Worm (Caenorhabditis elegans) whole organism, L4 larva: ENCODE data around the gene C47G2.3.
A peak's percentile ranks its signal among the peaks of the same experiment; 100 is the strongest.

Source experiments
- F10B5.3 ChIP-seq: sonication (generic microtip); optimal IDR thresholded peaks from 2 replicates; lab custom pipeline; 2016; ENCODE audit warnings: mild to moderate bottlenecking, missing genetic modification characterization, missing compliant biosample characterization
- F44E2.7 ChIP-seq: fragments of 200-800 bp; sonication (Bioruptor generic); IDR thresholded peaks from 2 replicates; pipeline ENCODE4 v2.1.2; 2022; ENCODE audit warnings: missing genetic modification characterization, missing compliant biosample characterization
- T20F7.1 ChIP-seq: fragments of 200-800 bp; sonication (Bioruptor generic); optimal IDR thresholded peaks from 2 replicates; lab custom pipeline; 2018; ENCODE audit warnings: mild to moderate bottlenecking, missing genetic modification characterization, missing compliant biosample characterization
- T26A8.4 ChIP-seq: fragments of 200-800 bp; sonication (Bioruptor generic); IDR thresholded peaks from 2 replicates; pipeline ENCODE4 v1.3.6; 2022; ENCODE audit warnings: missing genetic modification characterization, missing compliant biosample characterization
- Y48G9A.11 ChIP-seq: fragments of 200-800 bp; sonication (Bioruptor generic); IDR thresholded peaks from 2 replicates; pipeline ENCODE4 v1.3.6; 2022; ENCODE audit warnings: missing genetic modification reagents, missing genetic modification characterization, missing compliant biosample characterization
- Y75B8A.6 ChIP-seq: fragments of 200-800 bp; sonication (Bioruptor generic); IDR thresholded peaks from 2 replicates; pipeline ENCODE4 v1.3.6; 2022; ENCODE audit warnings: missing genetic modification reagents, missing genetic modification characterization, missing compliant biosample characterization
- ZK337.2 ChIP-seq: fragments of 200-800 bp; sonication (Bioruptor generic); IDR thresholded peaks from 2 replicates; pipeline ENCODE4 v1.3.6; 2022; ENCODE audit warnings: missing genetic modification reagents, missing genetic modification characterization, missing compliant biosample characterization
- ama-1 ChIP-seq: fragments of 150-350 bp; optimal IDR thresholded peaks from 2 replicates; lab custom pipeline; 2014; ENCODE audit warnings: inconsistent platforms, mixed read lengths
- attf-4 ChIP-seq: sonication (generic microtip); optimal IDR thresholded peaks from 3 replicates; lab custom pipeline; 2017; ENCODE audit warnings: missing biosample characterization, missing genetic modification characterization
- ceh-20 ChIP-seq: fragments of 200-800 bp; sonication (Bioruptor generic); IDR thresholded peaks from 2 replicates; pipeline ENCODE4 v1.3.6; 2022; ENCODE audit warnings: missing genetic modification reagents, missing genetic modification characterization, missing compliant biosample characterization
- ceh-44 ChIP-seq: fragments of 200-800 bp; sonication (Bioruptor generic); IDR thresholded peaks from 2 replicates; pipeline ENCODE4 v1.3.6; 2022; ENCODE audit warnings: missing genetic modification reagents, missing genetic modification characterization, missing compliant biosample characterization
- ceh-62 ChIP-seq: sonication (generic microtip); optimal IDR thresholded peaks from 2 replicates; lab custom pipeline; 2017; ENCODE audit warnings: missing biosample characterization, missing genetic modification characterization
- ces-1 ChIP-seq: fragments of 150-350 bp; sonication (generic microtip); optimal IDR thresholded peaks from 4 replicates; lab custom pipeline; 2014; ENCODE audit warnings: missing biosample characterization, missing genetic modification reagents, missing genetic modification characterization
- cey-2 ChIP-seq: sonication (generic microtip); optimal IDR thresholded peaks from 3 replicates; lab custom pipeline; 2017; ENCODE audit warnings: missing genetic modification characterization, mild to moderate bottlenecking, missing compliant biosample characterization, antibody characterized with exemption, borderline replicate concordance; ENCODE audit not compliant: insufficient read depth
- daf-8 ChIP-seq: fragments of 200-800 bp; sonication (Bioruptor generic); IDR thresholded peaks from 2 replicates; pipeline ENCODE4 v1.3.6; 2022; ENCODE audit warnings: missing genetic modification characterization, missing compliant biosample characterization
- dmd-6 ChIP-seq: fragments of 200-800 bp; sonication (Bioruptor generic); IDR thresholded peaks from 2 replicates; pipeline ENCODE4 v1.3.6; 2022; ENCODE audit warnings: missing genetic modification reagents, missing genetic modification characterization, missing compliant biosample characterization
- dmd-8 ChIP-seq: fragments of 200-800 bp; sonication (Bioruptor generic); IDR thresholded peaks from 2 replicates; pipeline ENCODE4 v1.3.6; 2022; ENCODE audit warnings: missing genetic modification characterization, missing compliant biosample characterization
- dmd-9 ChIP-seq: fragments of 200-800 bp; sonication (Bioruptor generic); IDR thresholded peaks from 2 replicates; pipeline ENCODE4 v1.3.6; 2022; ENCODE audit warnings: missing genetic modification reagents, missing genetic modification characterization, missing compliant biosample characterization
- fkh-10 ChIP-seq: fragments of 150-350 bp; optimal IDR thresholded peaks from 2 replicates; lab custom pipeline; 2014; ENCODE audit warnings: missing biosample characterization, missing genetic modification reagents, missing genetic modification characterization
- hif-1 ChIP-seq, 2 experiments: sonication (generic microtip); optimal IDR thresholded peaks; 2 replicates each; lab custom pipeline; 2016 to 2017; ENCODE audit warnings: missing compliant biosample characterization in 2 of 2, missing genetic modification characterization in 2 of 2, missing genetic modification reagents in 2 of 2, missing genotype in 2 of 2, mild to moderate bottlenecking in 1 of 2
- hlh-30 ChIP-seq: sonication (generic microtip); optimal IDR thresholded peaks from 2 replicates; lab custom pipeline; 2017; ENCODE audit warnings: antibody characterized with exemption, mild to moderate bottlenecking, missing genetic modification characterization, missing compliant biosample characterization; ENCODE audit not compliant: insufficient read depth
- lin-15B ChIP-seq: fragments of 150-350 bp; sonication (generic microtip); optimal IDR thresholded peaks from 3 replicates; lab custom pipeline; 2014; ENCODE audit warnings: missing biosample characterization, missing genetic modification characterization
- lin-39 ChIP-seq: fragments of 150-350 bp; optimal IDR thresholded peaks from 2 replicates; lab custom pipeline; 2014; ENCODE audit warnings: missing biosample characterization, missing genetic modification reagents, missing genetic modification characterization
- lsy-2 ChIP-seq, 2 experiments: fragments of 150-350 bp in 1 of 2; sonication (generic microtip) in 1 of 2; optimal IDR thresholded peaks; 2 replicates each; lab custom pipeline; 2014 to 2017; ENCODE audit warnings: missing biosample characterization in 2 of 2, missing genetic modification characterization in 2 of 2
- madf-9 ChIP-seq: fragments of 200-800 bp; sonication (Bioruptor generic); conservative IDR thresholded peaks from 2 replicates; pipeline ENCODE4 v1.3.6; 2022; ENCODE audit warnings: missing genetic modification reagents, missing genetic modification characterization, missing compliant biosample characterization
- mdt-29 ChIP-seq: fragments of 200-800 bp; sonication (Bioruptor generic); IDR thresholded peaks from 2 replicates; pipeline ENCODE4 v1.3.6; 2022; ENCODE audit warnings: missing genetic modification reagents, missing genetic modification characterization, missing compliant biosample characterization
- mes-2 ChIP-seq: sonication (generic microtip); optimal IDR thresholded peaks from 2 replicates; lab custom pipeline; 2016; ENCODE audit warnings: missing genotype, mild to moderate bottlenecking, missing genetic modification characterization, missing compliant biosample characterization; ENCODE audit not compliant: poor library complexity, severe bottlenecking
- mxl-2 ChIP-seq: fragments of 200-800 bp; sonication (Bioruptor generic); conservative IDR thresholded peaks from 2 replicates; pipeline ENCODE4 v1.3.6; 2022; ENCODE audit warnings: missing genetic modification reagents, missing genetic modification characterization, missing compliant biosample characterization
- nhr-11 ChIP-seq: fragments of 150-350 bp; optimal IDR thresholded peaks from 2 replicates; lab custom pipeline; 2014; ENCODE audit warnings: missing biosample characterization, missing genetic modification characterization
- nhr-25 ChIP-seq: sonication (generic microtip); optimal IDR thresholded peaks from 2 replicates; lab custom pipeline; 2017; ENCODE audit warnings: missing genetic modification characterization, mild to moderate bottlenecking, missing compliant biosample characterization, antibody characterized with exemption, moderate library complexity, borderline replicate concordance; ENCODE audit not compliant: insufficient read depth
- nhr-28 ChIP-seq: fragments of 150-350 bp; optimal IDR thresholded peaks from 2 replicates; lab custom pipeline; 2014; ENCODE audit warnings: missing biosample characterization, missing genetic modification characterization
- nhr-42 ChIP-seq: fragments of 200-800 bp; sonication (Bioruptor generic); IDR thresholded peaks from 2 replicates; pipeline ENCODE4 v1.3.6; 2022; ENCODE audit warnings: missing genetic modification characterization, missing compliant biosample characterization
- rbr-2 ChIP-seq: sonication (generic microtip); optimal IDR thresholded peaks from 2 replicates; lab custom pipeline; 2016; ENCODE audit warnings: missing genotype, missing genetic modification characterization, missing compliant biosample characterization
- set-16 ChIP-seq: fragments of 200-800 bp; sonication (Bioruptor generic); IDR thresholded peaks from 2 replicates; pipeline ENCODE4 v1.3.6; 2022; ENCODE audit warnings: missing genetic modification reagents, missing genetic modification characterization, missing compliant biosample characterization
- snpc-1.2 ChIP-seq: fragments of 200-800 bp; sonication (Bioruptor generic); IDR thresholded peaks from 2 replicates; pipeline ENCODE4 v1.3.6; 2022; ENCODE audit warnings: missing genetic modification reagents, missing genetic modification characterization, missing compliant biosample characterization
- unc-39 ChIP-seq: sonication (generic microtip); optimal IDR thresholded peaks from 2 replicates; lab custom pipeline; 2017; ENCODE audit warnings: missing biosample characterization, missing genetic modification characterization
- zip-11 ChIP-seq: fragments of 200-800 bp; sonication (Bioruptor generic); IDR thresholded peaks from 2 replicates; pipeline ENCODE4 v1.3.6; 2022; ENCODE audit warnings: missing genetic modification characterization, missing compliant biosample characterization
- zip-2 ChIP-seq: fragments of 150-350 bp; optimal IDR thresholded peaks from 2 replicates; lab custom pipeline; 2014; ENCODE audit warnings: missing biosample characterization, missing genetic modification characterization
- ztf-7 ChIP-seq: fragments of 150-350 bp; optimal IDR thresholded peaks from 2 replicates; lab custom pipeline; 2014; ENCODE audit warnings: missing biosample characterization, missing genetic modification characterization

The C47G2.3 gene

DNA sequence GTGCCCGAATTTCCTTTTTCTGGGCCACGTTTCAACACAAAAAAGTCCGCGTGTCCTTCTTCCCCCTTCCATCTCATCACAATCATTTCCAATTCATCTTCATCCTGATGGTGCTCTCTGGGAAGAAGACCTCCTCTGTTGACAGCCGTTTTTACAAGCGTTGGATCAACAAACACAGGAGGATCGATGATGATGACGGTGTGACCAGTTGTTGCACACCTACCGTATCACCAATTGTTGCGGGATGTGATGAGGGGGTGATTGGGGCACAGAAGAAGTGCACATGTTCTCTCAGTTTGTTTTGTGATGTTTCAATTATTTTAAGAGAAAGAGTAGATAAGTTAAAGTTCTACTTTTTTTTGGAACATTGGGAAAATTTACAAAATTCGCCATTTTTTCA, 14.5 kb downstream of the C47G2.3 start:
- no peak for TF ChIP-seq lin-39 (tag; lab: Kevin White, UChicago)
- no peak for TF ChIP-seq nhr-28 (tag; lab: Kevin White, UChicago)
- TF ChIP-seq dmd-6 (GFP tag; lab: Robert Waterston, UW), result no peak
- TF ChIP-seq madf-9 (GFP tag; lab: Robert Waterston, UW), result no peak
- TF ChIP-seq zip-11 (GFP tag; lab: Robert Waterston, UW), result no peak
- TF ChIP-seq Y48G9A.11 (GFP tag; lab: Robert Waterston, UW), result no peak
- TF ChIP-seq mdt-29 (GFP tag; lab: Robert Waterston, UW), result no peak
- no peak for TF ChIP-seq ceh-44 (GFP tag; lab: Robert Waterston, UW)
- TF ChIP-seq attf-4, result no peak
- TF ChIP-seq nhr-25, result no peak
- TF ChIP-seq nhr-11 (tag; lab: Kevin White, UChicago), result no peak
- TF ChIP-seq lsy-2 (tag; optimal IDR thresholded peaks at IDR 0.05; lab: Kevin White, UChicago), result no peak
- TF ChIP-seq ZK337.2 (GFP tag; lab: Robert Waterston, UW), result no peak
- TF ChIP-seq nhr-42, result no peak

DNA sequence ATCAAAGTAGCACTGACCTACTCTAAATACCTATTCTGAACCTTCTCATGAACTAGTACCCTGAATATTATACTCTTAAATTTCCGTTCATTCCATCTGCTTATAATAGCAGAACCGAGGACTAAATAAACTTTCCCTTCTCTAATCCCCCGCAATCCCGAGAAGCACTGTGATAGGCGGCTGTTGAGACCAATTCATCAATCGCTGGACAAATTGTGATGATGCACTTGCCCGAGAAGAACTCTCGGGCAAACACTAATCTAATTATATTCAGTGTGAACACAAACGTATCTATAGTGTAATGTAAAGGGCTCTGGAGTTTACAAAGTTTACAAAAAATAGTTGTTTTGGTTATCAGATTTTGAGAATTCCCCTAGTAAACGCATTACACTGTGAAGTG, 15.1 kb downstream of the C47G2.3 start:
- TF ChIP-seq hif-1 (tag; optimal IDR thresholded peaks at IDR 0.05; lab: Kevin White, UChicago) (no peak), mxl-2 (GFP tag; lab: Robert Waterston, UW) (no peak), cey-2 (tag; lab: Kevin White, UChicago) (no peak), dmd-9 (GFP tag; lab: Robert Waterston, UW) (no peak), mes-2 (tag; lab: Kevin White, UChicago) (no peak), ztf-7 (no peak), F10B5.3 (no peak), T20F7.1 (GFP tag; lab: Kevin White, UChicago) (no peak), Y48G9A.11 (GFP tag; lab: Robert Waterston, UW) (no peak), set-16 (GFP tag; lab: Robert Waterston, UW) (no peak), T26A8.4 (GFP tag; lab: Robert Waterston, UW) (no peak), fkh-10 (GFP tag; lab: Kevin White, UChicago) (no peak), rbr-2 (tag; lab: Kevin White, UChicago) (no peak), hlh-30 (no peak), lin-15B (tag; lab: Kevin White, UChicago) (no peak)

DNA sequence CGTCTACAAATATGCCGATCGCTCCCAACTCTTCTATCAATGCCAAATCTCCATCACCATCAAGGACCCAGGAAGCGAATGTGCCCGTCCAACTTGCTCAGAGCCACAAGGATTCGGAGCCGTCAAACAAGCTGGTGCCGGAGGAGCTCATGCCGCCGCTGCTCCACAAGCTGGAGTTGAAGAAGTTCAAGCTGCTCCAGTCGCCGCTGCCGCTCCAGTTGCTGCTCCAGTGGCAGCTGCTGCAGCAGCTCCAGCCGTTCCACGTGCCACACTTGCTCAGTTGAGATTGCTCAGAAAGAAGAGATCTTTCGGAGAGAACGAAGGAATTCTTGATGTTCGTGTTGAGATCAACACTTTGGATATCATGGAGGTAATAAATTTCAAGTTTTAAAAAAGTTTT, 19.1 kb downstream of the C47G2.3 start:
- TF ChIP-seq set-16 (GFP tag; lab: Robert Waterston, UW) (peak; percentile 91), ztf-7 (no peak), dmd-8 (GFP tag; lab: Robert Waterston, UW) (no peak), ceh-62 (tag; lab: Kevin White, UChicago) (no peak)
- TF ChIP-seq, all 104 proteins: peak for 1

DNA sequence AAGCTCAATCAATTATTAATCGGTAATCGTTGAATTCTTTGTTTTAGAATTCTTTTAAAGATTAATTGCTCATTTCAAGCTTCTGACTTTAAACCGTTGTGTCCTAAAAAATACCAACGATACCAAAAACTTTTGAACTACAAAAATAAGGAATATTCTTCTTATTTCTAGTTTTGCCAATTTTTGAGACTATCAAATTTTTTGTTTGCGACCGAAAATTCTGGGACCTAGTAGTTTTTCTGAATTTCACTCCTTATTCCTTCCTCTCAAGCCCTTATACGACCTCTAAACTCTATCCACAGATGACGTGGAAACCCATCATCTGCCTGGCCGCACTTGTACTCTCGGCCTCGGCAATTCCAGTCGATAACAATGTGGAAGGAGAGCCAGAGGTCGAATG, 21.1 kb downstream of the C47G2.3 start, which contains the start of gene cut-1:
TSS of gene cut-1 (plus strand) at position 301 of the 400 bp plus-strand sequence.
- TF ChIP-seq ama-1 (lab: Kevin White, UChicago) (no peak), ces-1 (GFP tag; lab: Kevin White, UChicago) (no peak), snpc-1.2 (GFP tag; lab: Robert Waterston, UW) (no peak), Y75B8A.6 (GFP tag; lab: Robert Waterston, UW) (no peak), zip-2 (tag; lab: Kevin White, UChicago) (no peak), F44E2.7 (GFP tag; lab: Robert Waterston, UW) (no peak), lin-15B (tag; lab: Kevin White, UChicago) (no peak), unc-39 (tag; lab: Kevin White, UChicago) (no peak), ceh-20 (GFP tag; lab: Robert Waterston, UW) (no peak), daf-8 (GFP tag; lab: Robert Waterston, UW) (no peak), nhr-28 (tag; lab: Kevin White, UChicago) (no peak), mes-2 (tag; lab: Kevin White, UChicago) (no peak)
